Worm (Caenorhabditis elegans) whole organism, early embryonic: ENCODE measurements around the gene dsb-3.

Source experiments
- B0310.2 ChIP-seq: sonication (generic microtip); optimal IDR thresholded peaks from 2 replicates; lab custom pipeline; 2016; ENCODE audit warnings: mild to moderate bottlenecking, missing genetic modification characterization, missing compliant biosample characterization
- F13C5.2 ChIP-seq: sonication (generic microtip); optimal IDR thresholded peaks from 2 replicates; lab custom pipeline; 2017; ENCODE audit warnings: mild to moderate bottlenecking, missing genetic modification characterization, inconsistent platforms, missing compliant biosample characterization
- aly-1 ChIP-seq: sonication (generic microtip); optimal IDR thresholded peaks from 2 replicates; lab custom pipeline; 2016; ENCODE audit warnings: missing genetic modification characterization, missing compliant biosample characterization
- ama-1 ChIP-seq: fragments of 150-350 bp; optimal IDR thresholded peaks from 2 replicates; lab custom pipeline; 2014
- ceh-13 ChIP-seq: fragments of 200-800 bp; sonication (Bioruptor generic); optimal IDR thresholded peaks from 2 replicates; lab custom pipeline; 2018; ENCODE audit warnings: mild to moderate bottlenecking, missing genetic modification characterization, missing compliant biosample characterization
- ceh-36 ChIP-seq: sonication (generic microtip); optimal IDR thresholded peaks from 2 replicates; lab custom pipeline; 2016; ENCODE audit warnings: missing genetic modification characterization, inconsistent platforms, missing compliant biosample characterization
- ets-7 ChIP-seq: sonication (generic microtip); optimal IDR thresholded peaks from 2 replicates; lab custom pipeline; 2016; ENCODE audit warnings: missing genotype, missing genetic modification characterization, missing compliant biosample characterization
- flt-1 ChIP-seq: fragments of 200-800 bp; sonication (Bioruptor generic); IDR thresholded peaks from 2 replicates; pipeline ENCODE4 v1.3.6; 2022; ENCODE audit warnings: missing genetic modification characterization, missing compliant biosample characterization
- hmbx-1 ChIP-seq: sonication (generic microtip); optimal IDR thresholded peaks from 2 replicates; lab custom pipeline; 2016; ENCODE audit warnings: mild to moderate bottlenecking, missing genetic modification characterization, missing compliant biosample characterization
- hmg-4 ChIP-seq: fragments of 200-800 bp; sonication (Bioruptor generic); optimal IDR thresholded peaks from 2 replicates; lab custom pipeline; 2018; ENCODE audit warnings: mild to moderate bottlenecking, missing genetic modification characterization, missing compliant biosample characterization
- hnd-1 ChIP-seq: sonication (generic microtip); optimal IDR thresholded peaks from 2 replicates; lab custom pipeline; 2016; ENCODE audit warnings: missing genetic modification characterization, missing compliant biosample characterization
- pes-1 ChIP-seq: fragments of 200-800 bp; sonication (Bioruptor generic); IDR thresholded peaks from 2 replicates; pipeline ENCODE4 v1.3.6; 2022; ENCODE audit warnings: missing genetic modification reagents, missing genetic modification characterization, missing compliant biosample characterization
- scrt-1 ChIP-seq: fragments of 200-800 bp; sonication (Bioruptor generic); IDR thresholded peaks from 2 replicates; pipeline ENCODE4 v1.3.6; 2022; ENCODE audit warnings: missing genetic modification characterization, missing compliant biosample characterization
- sea-1 ChIP-seq: fragments of 200-800 bp; sonication (Bioruptor generic); conservative IDR thresholded peaks from 2 replicates; pipeline ENCODE4 v1.3.6; 2022; ENCODE audit warnings: missing genetic modification characterization, missing compliant biosample characterization
- tbx-11 ChIP-seq: fragments of 200-800 bp; sonication (Bioruptor generic); IDR thresholded peaks from 2 replicates; pipeline ENCODE4 v1.3.6; 2022; ENCODE audit warnings: missing genetic modification characterization, missing compliant biosample characterization
- tbx-37 ChIP-seq: fragments of 200-800 bp; sonication (Bioruptor generic); conservative IDR thresholded peaks from 2 replicates; pipeline ENCODE4 v1.3.6; 2022; ENCODE audit warnings: missing genetic modification reagents, missing genetic modification characterization, missing compliant biosample characterization
- tra-4 ChIP-seq: sonication (generic microtip); optimal IDR thresholded peaks from 2 replicates; lab custom pipeline; 2017; ENCODE audit warnings: missing genetic modification characterization, missing compliant biosample characterization

The dsb-3 gene

ce11 chrIV:7757245-7757644 lies 2.2 kb downstream of the dsb-3 start, which contains the start of gene C46A5.4:
Gene C46A5.4 (minus strand): TSS chrIV:7757345.
- TF ChIP-seq pes-1 (no peak), ceh-13 (GFP tag; lab: Kevin White, UChicago) (no peak), ets-7 (tag; lab: Kevin White, UChicago) (no peak), ceh-36 (tag; lab: Kevin White, UChicago) (no peak), sea-1 (GFP tag; lab: Robert Waterston, UW) (no peak), B0310.2 (tag; lab: Kevin White, UChicago) (no peak), F13C5.2 (no peak), scrt-1 (no peak), hmbx-1 (tag; lab: Kevin White, UChicago) (no peak), flt-1 (GFP tag; lab: Robert Waterston, UW) (no peak), tbx-11 (no peak), tra-4 (tag; lab: Kevin White, UChicago) (no peak), hnd-1 (tag; lab: Kevin White, UChicago) (no peak), hmg-4 (GFP tag; lab: Kevin White, UChicago) (no peak), tbx-37 (GFP tag; lab: Robert Waterston, UW) (no peak), aly-1 (tag; lab: Kevin White, UChicago) (no peak), ama-1 (no peak)

ce11 chrIV:7754114-7754513 lies 5.3 kb downstream of the dsb-3 start:
- TF ChIP-seq F13C5.2 (no peak), tra-4 (tag; lab: Kevin White, UChicago) (no peak), B0310.2 (tag; lab: Kevin White, UChicago) (no peak), ceh-36 (tag; lab: Kevin White, UChicago) (no peak), sea-1 (GFP tag; lab: Robert Waterston, UW) (no peak), flt-1 (GFP tag; lab: Robert Waterston, UW) (no peak), ama-1 (no peak), tbx-11 (no peak), hmbx-1 (tag; lab: Kevin White, UChicago) (no peak), hmg-4 (GFP tag; lab: Kevin White, UChicago) (no peak), hnd-1 (tag; lab: Kevin White, UChicago) (no peak), aly-1 (tag; lab: Kevin White, UChicago) (no peak), pes-1 (no peak), ceh-13 (GFP tag; lab: Kevin White, UChicago) (no peak), tbx-37 (GFP tag; lab: Robert Waterston, UW) (no peak)

ce11 chrIV:7753108-7753507 lies 6.3 kb downstream of the dsb-3 start, which contains the start of gene col-14:
Gene col-14 (plus strand): TSS chrIV:7753408.
- TF ChIP-seq ama-1 = no peak
- no peak for TF ChIP-seq hnd-1 (tag; lab: Kevin White, UChicago)
- no peak for TF ChIP-seq sea-1 (GFP tag; lab: Robert Waterston, UW)
- TF ChIP-seq ceh-36 (tag; lab: Kevin White, UChicago) = no peak
- TF ChIP-seq scrt-1 = no peak
- no peak for TF ChIP-seq hmg-4 (GFP tag; lab: Kevin White, UChicago)
- TF ChIP-seq hmbx-1 (tag; lab: Kevin White, UChicago) = no peak
- TF ChIP-seq F13C5.2 = no peak

ce11 chrIV:7747838-7748237 lies 11.6 kb downstream of the dsb-3 start, which contains the start of gene klo-1:
Gene klo-1 (minus strand): TSS chrIV:7748225.
- TF ChIP-seq tbx-11 = no peak
- no peak for TF ChIP-seq B0310.2 (tag; lab: Kevin White, UChicago)
- TF ChIP-seq tbx-37 (GFP tag; lab: Robert Waterston, UW) = no peak
- no peak for TF ChIP-seq sea-1 (GFP tag; lab: Robert Waterston, UW)
- no peak for TF ChIP-seq hmg-4 (GFP tag; lab: Kevin White, UChicago)
- TF ChIP-seq F13C5.2 = no peak
- TF ChIP-seq ceh-13 (GFP tag; lab: Kevin White, UChicago) = no peak
- TF ChIP-seq hmbx-1 (tag; lab: Kevin White, UChicago) = no peak
- TF ChIP-seq ceh-36 (tag; lab: Kevin White, UChicago) = no peak
- TF ChIP-seq scrt-1 = no peak
- TF ChIP-seq hnd-1 (tag; lab: Kevin White, UChicago) = no peak
- no peak for TF ChIP-seq ama-1

ce11 chrIV:7743539-7743938 lies 15.9 kb downstream of the dsb-3 start, which contains the start of gene npr-35:
Gene npr-35 (plus strand): TSS chrIV:7743839.
- TF ChIP-seq hnd-1 (tag; lab: Kevin White, UChicago) = no peak
- no peak for TF ChIP-seq ets-7 (tag; lab: Kevin White, UChicago)
- TF ChIP-seq pes-1 = no peak
- no peak for TF ChIP-seq scrt-1
- TF ChIP-seq hmbx-1 (tag; lab: Kevin White, UChicago) = no peak
- no peak for TF ChIP-seq flt-1 (GFP tag; lab: Robert Waterston, UW)

ce11 chrIV:7736616-7737015 lies 22.8 kb downstream of the dsb-3 start:
- TF ChIP-seq tbx-37 (GFP tag; lab: Robert Waterston, UW) (no peak), hmg-4 (GFP tag; lab: Kevin White, UChicago) (no peak), ceh-13 (GFP tag; lab: Kevin White, UChicago) (no peak), flt-1 (GFP tag; lab: Robert Waterston, UW) (no peak), tbx-11 (no peak), pes-1 (no peak), hmbx-1 (tag; lab: Kevin White, UChicago) (no peak), aly-1 (tag; lab: Kevin White, UChicago) (no peak), hnd-1 (tag; lab: Kevin White, UChicago) (no peak), ama-1 (no peak)

ce11 chrIV:7734619-7735018 lies 24.8 kb downstream of the dsb-3 start, which contains the start of gene clx-1:
Gene clx-1 (plus strand): TSS chrIV:7734648.
- no peak for TF ChIP-seq tra-4 (tag; lab: Kevin White, UChicago)
- no peak for TF ChIP-seq scrt-1

ce11 chrIV:7734173-7734572 lies 25.3 kb downstream of the dsb-3 start:
- TF ChIP-seq ama-1 = no peak
- no peak for TF ChIP-seq tbx-37 (GFP tag; lab: Robert Waterston, UW)
- TF ChIP-seq sea-1 (GFP tag; lab: Robert Waterston, UW) = no peak
- no peak for TF ChIP-seq hmg-4 (GFP tag; lab: Kevin White, UChicago)
- no peak for TF ChIP-seq hnd-1 (tag; lab: Kevin White, UChicago)
- no peak for TF ChIP-seq flt-1 (GFP tag; lab: Robert Waterston, UW)
- no peak for TF ChIP-seq ets-7 (tag; lab: Kevin White, UChicago)
- TF ChIP-seq ceh-13 (GFP tag; lab: Kevin White, UChicago) = no peak
- TF ChIP-seq tra-4 (tag; lab: Kevin White, UChicago) = no peak
- TF ChIP-seq F13C5.2 = no peak
- TF ChIP-seq tbx-11 = no peak
- TF ChIP-seq aly-1 (tag; lab: Kevin White, UChicago) = no peak
- TF ChIP-seq scrt-1 = no peak
- no peak for TF ChIP-seq B0310.2 (tag; lab: Kevin White, UChicago)
